Fruit fly (Drosophila melanogaster) whole organism, embryonic: ENCODE results near the gene NimC3.

Experiments used
- Asciz ChIP-seq: fragments of 200-800 bp; sonication (Bioruptor generic); optimal IDR thresholded peaks from 2 replicates; lab custom pipeline; 2017; ENCODE audit warnings: missing biosample characterization, mild to moderate bottlenecking, missing genetic modification characterization, missing genetic modification reagents
- CG10209 ChIP-seq: fragments of 200-800 bp; sonication (Bioruptor generic); optimal IDR thresholded peaks from 3 replicates; lab custom pipeline; 2017; ENCODE audit warnings: missing biosample characterization, mild to moderate bottlenecking, missing genetic modification characterization, missing genetic modification reagents
- CG10321 ChIP-seq: fragments of 200-800 bp; sonication (Bioruptor generic); IDR thresholded peaks from 2 replicates; pipeline ENCODE4 v1.3.6; 2022; ENCODE audit warnings: missing biosample characterization, missing genetic modification characterization
- CG13123 ChIP-seq: fragments of 200-800 bp; sonication (Bioruptor generic); optimal IDR thresholded peaks from 2 replicates; lab custom pipeline; 2016; ENCODE audit warnings: missing biosample characterization, missing genetic modification characterization
- CG15269 ChIP-seq: fragments of 200-800 bp; sonication (Bioruptor generic); optimal IDR thresholded peaks from 2 replicates; lab custom pipeline; 2018; ENCODE audit warnings: missing biosample characterization, mild to moderate bottlenecking, missing genetic modification characterization, moderate library complexity
- CG1529 ChIP-seq: fragments of 200-800 bp; sonication (Bioruptor generic); optimal IDR thresholded peaks from 3 replicates; lab custom pipeline; 2018; ENCODE audit warnings: missing biosample characterization, missing genetic modification characterization
- CG1603 ChIP-seq: fragments of 200-800 bp; sonication (Bioruptor generic); optimal IDR thresholded peaks from 2 replicates; lab custom pipeline; 2019; ENCODE audit warnings: missing biosample characterization, mild to moderate bottlenecking, missing genetic modification characterization, moderate library complexity
- CG17361 ChIP-seq: fragments of 200-800 bp; sonication (Bioruptor generic); IDR thresholded peaks from 3 replicates; pipeline ENCODE4 v1.3.6; 2022; ENCODE audit warnings: missing biosample characterization, missing genetic modification characterization
- CG17829 ChIP-seq: fragments of 200-800 bp; optimal IDR thresholded peaks from 2 replicates; lab custom pipeline; 2019; ENCODE audit warnings: missing biosample characterization, mild to moderate bottlenecking, missing genetic modification characterization, moderate library complexity
- CG18764 ChIP-seq: fragments of 200-800 bp; sonication (Bioruptor generic); optimal IDR thresholded peaks from 3 replicates; lab custom pipeline; 2016; ENCODE audit warnings: missing biosample characterization, missing genetic modification characterization
- CG2712 ChIP-seq: fragments of 200-800 bp; optimal IDR thresholded peaks from 3 replicates; lab custom pipeline; 2019; ENCODE audit warnings: missing biosample characterization, mild to moderate bottlenecking, missing genetic modification characterization, moderate library complexity
- CG2875 ChIP-seq: fragments of 200-800 bp; sonication (Bioruptor generic); optimal IDR thresholded peaks from 2 replicates; lab custom pipeline; 2017; ENCODE audit warnings: missing biosample characterization, mild to moderate bottlenecking, missing genetic modification characterization, missing genetic modification reagents
- CG33557 ChIP-seq: fragments of 200-800 bp; sonication (Bioruptor generic); optimal IDR thresholded peaks from 2 replicates; lab custom pipeline; 2019; ENCODE audit warnings: missing biosample characterization, mild to moderate bottlenecking, missing genetic modification characterization, moderate library complexity
- CG4617 ChIP-seq: fragments of 200-800 bp; sonication (Bioruptor generic); optimal IDR thresholded peaks from 3 replicates; lab custom pipeline; 2016; ENCODE audit warnings: missing biosample characterization, missing genetic modification characterization, borderline replicate concordance
- CG5953 ChIP-seq: fragments of 200-800 bp; sonication (Bioruptor generic); IDR thresholded peaks from 2 replicates; pipeline ENCODE4 v1.3.6; 2022; ENCODE audit warnings: missing biosample characterization, missing genetic modification characterization
- CG6175 ChIP-seq: fragments of 200-800 bp; sonication (Bioruptor generic); IDR thresholded peaks from 3 replicates; pipeline ENCODE4 v1.3.6; 2022; ENCODE audit warnings: missing biosample characterization, missing genetic modification characterization
- CG7271 ChIP-seq: fragments of 200-800 bp; sonication (Bioruptor generic); optimal IDR thresholded peaks from 2 replicates; lab custom pipeline; 2018; ENCODE audit warnings: missing biosample characterization, mild to moderate bottlenecking, missing genetic modification characterization, moderate library complexity
- CG7928 ChIP-seq: fragments of 200-800 bp; sonication (Bioruptor generic); optimal IDR thresholded peaks from 2 replicates; lab custom pipeline; 2017; ENCODE audit warnings: missing biosample characterization, mild to moderate bottlenecking, missing genetic modification characterization
- CG8089 ChIP-seq: fragments of 200-800 bp; sonication (Bioruptor generic); optimal IDR thresholded peaks from 3 replicates; lab custom pipeline; 2016; ENCODE audit warnings: missing biosample characterization, missing genetic modification characterization
- CG9437 ChIP-seq: fragments of 200-800 bp; sonication (Bioruptor generic); optimal IDR thresholded peaks from 2 replicates; lab custom pipeline; 2018; ENCODE audit warnings: missing biosample characterization, mild to moderate bottlenecking, missing genetic modification characterization
- Dbx ChIP-seq: fragments of 200-800 bp; sonication (Bioruptor generic); IDR thresholded peaks from 3 replicates; pipeline ENCODE4 v1.3.6; 2022; ENCODE audit warnings: missing biosample characterization, missing genetic modification characterization
- Eip74EF ChIP-seq, 2 experiments: fragments of 200-800 bp in 1 of 2; fragments of >200 bp in 1 of 2; sonication (Bioruptor generic) in 1 of 2; optimal IDR thresholded peaks; 2 replicates each; lab custom pipeline; 2017 to 2019; ENCODE audit warnings: missing biosample characterization in 2 of 2, missing genetic modification characterization in 2 of 2, mild to moderate bottlenecking in 1 of 2, moderate library complexity in 1 of 2
- Ets97D ChIP-seq: fragments of 200-800 bp; sonication (Bioruptor generic); optimal IDR thresholded peaks from 3 replicates; lab custom pipeline; 2016; ENCODE audit warnings: missing biosample characterization, missing genetic modification characterization
- H2.0 ChIP-seq: fragments of 200-800 bp; sonication (Bioruptor generic); IDR thresholded peaks from 2 replicates; pipeline ENCODE4 v1.3.6; 2022; ENCODE audit warnings: missing biosample characterization, missing genetic modification characterization
- HHEX ChIP-seq: fragments of 200-800 bp; sonication (Bioruptor generic); optimal IDR thresholded peaks from 3 replicates; lab custom pipeline; 2017; ENCODE audit warnings: missing biosample characterization, mild to moderate bottlenecking, missing genetic modification characterization, missing genetic modification reagents
- Hmx ChIP-seq: fragments of 200-800 bp; sonication (Bioruptor generic); optimal IDR thresholded peaks from 2 replicates; lab custom pipeline; 2016; ENCODE audit warnings: missing biosample characterization, missing genetic modification characterization
- MBD-R2 ChIP-seq: fragments of 200-800 bp; sonication (Bioruptor generic); IDR thresholded peaks from 2 replicates; pipeline ENCODE4 v1.3.6; 2022; ENCODE audit warnings: missing biosample characterization, missing genetic modification characterization
- Max ChIP-seq: fragments of 200-800 bp; sonication (Bioruptor generic); optimal IDR thresholded peaks from 2 replicates; lab custom pipeline; 2016; ENCODE audit warnings: missing biosample characterization, mild to moderate bottlenecking, missing genetic modification characterization
- Meics ChIP-seq: fragments of 200-800 bp; sonication (Bioruptor generic); optimal IDR thresholded peaks from 2 replicates; lab custom pipeline; 2017; ENCODE audit warnings: missing biosample characterization, mild to moderate bottlenecking, missing genetic modification characterization
- Mes4 ChIP-seq: fragments of 200-800 bp; sonication (Bioruptor generic); optimal IDR thresholded peaks from 2 replicates; lab custom pipeline; 2016; ENCODE audit warnings: missing biosample characterization, missing genetic modification characterization
- NfI ChIP-seq: fragments of 200-800 bp; sonication (Bioruptor generic); optimal IDR thresholded peaks from 3 replicates; lab custom pipeline; 2018; ENCODE audit warnings: missing biosample characterization, mild to moderate bottlenecking, missing genetic modification characterization, moderate library complexity
- Optix ChIP-seq: fragments of 200-800 bp; sonication (Bioruptor generic); IDR thresholded peaks from 3 replicates; pipeline ENCODE4 v1.3.6; 2022; ENCODE audit warnings: missing biosample characterization, missing genetic modification characterization
- Rx ChIP-seq: fragments of 200-800 bp; sonication (Bioruptor generic); IDR thresholded peaks from 2 replicates; pipeline ENCODE4 v1.3.6; 2022; ENCODE audit warnings: missing biosample characterization, missing genetic modification characterization
- dati ChIP-seq: fragments of 200-800 bp; sonication (Bioruptor generic); IDR thresholded peaks from 2 replicates; pipeline ENCODE4 v1.3.6; 2022; ENCODE audit warnings: missing biosample characterization, missing genetic modification characterization
- dmrt99B ChIP-seq: fragments of 200-800 bp; sonication (Bioruptor generic); optimal IDR thresholded peaks from 2 replicates; lab custom pipeline; 2018; ENCODE audit warnings: missing biosample characterization, mild to moderate bottlenecking, missing genetic modification characterization, moderate library complexity
- gro ChIP-seq: fragments of 200-800 bp; sonication (Bioruptor generic); optimal IDR thresholded peaks from 2 replicates; lab custom pipeline; 2016; ENCODE audit warnings: missing biosample characterization, missing genetic modification characterization
- jing ChIP-seq: fragments of 200-800 bp; sonication (Bioruptor generic); optimal IDR thresholded peaks from 2 replicates; lab custom pipeline; 2018; ENCODE audit warnings: missing biosample characterization, mild to moderate bottlenecking, missing genetic modification characterization
- jumu ChIP-seq: fragments of 200-800 bp; sonication (Bioruptor generic); optimal IDR thresholded peaks from 3 replicates; lab custom pipeline; 2016; ENCODE audit warnings: missing biosample characterization, missing genetic modification characterization
- nmo ChIP-seq: fragments of 200-800 bp; sonication (Bioruptor generic); optimal IDR thresholded peaks from 2 replicates; lab custom pipeline; 2018; ENCODE audit warnings: missing biosample characterization, mild to moderate bottlenecking, missing genetic modification characterization, moderate library complexity
- odd ChIP-seq: fragments of 200-800 bp; sonication (Bioruptor generic); optimal IDR thresholded peaks from 2 replicates; lab custom pipeline; 2017; ENCODE audit warnings: missing biosample characterization, mild to moderate bottlenecking, missing genetic modification characterization
- otp ChIP-seq: fragments of 200-800 bp; sonication (Bioruptor generic); IDR thresholded peaks from 3 replicates; pipeline ENCODE4, ENCODE4 v1.3.6; 2022; ENCODE audit warnings: missing biosample characterization, missing genetic modification characterization
- sqz ChIP-seq: fragments of 200-800 bp; sonication (Bioruptor generic); optimal IDR thresholded peaks from 3 replicates; lab custom pipeline; 2018; ENCODE audit warnings: missing biosample characterization, mild to moderate bottlenecking, missing genetic modification characterization
- tap ChIP-seq: fragments of 200-800 bp; optimal IDR thresholded peaks from 3 replicates; lab custom pipeline; 2019; ENCODE audit warnings: missing biosample characterization, mild to moderate bottlenecking, missing genetic modification characterization, moderate library complexity
- trem ChIP-seq: fragments of 200-800 bp; optimal IDR thresholded peaks from 3 replicates; lab custom pipeline; 2019; ENCODE audit warnings: missing biosample characterization, mild to moderate bottlenecking, missing genetic modification characterization, moderate library complexity
- unpg ChIP-seq: fragments of 200-800 bp; sonication (Bioruptor generic); optimal IDR thresholded peaks from 3 replicates; lab custom pipeline; 2018; ENCODE audit warnings: missing biosample characterization, mild to moderate bottlenecking, missing genetic modification characterization, moderate library complexity
- vnd ChIP-seq: fragments of 200-800 bp; sonication (Bioruptor generic); IDR thresholded peaks from 3 replicates; pipeline ENCODE4 v1.3.6; 2022; ENCODE audit warnings: missing biosample characterization, missing genetic modification characterization; ENCODE audit not compliant: partially characterized antibody
- vvl ChIP-seq: fragments of 200-800 bp; sonication (Bioruptor generic); IDR thresholded peaks from 2 replicates; pipeline ENCODE4 v1.3.6; 2022; ENCODE audit warnings: missing biosample characterization, missing genetic modification characterization
- wek ChIP-seq: fragments of 200-800 bp; sonication (Bioruptor generic); optimal IDR thresholded peaks from 3 replicates; lab custom pipeline; 2018; ENCODE audit warnings: missing biosample characterization, mild to moderate bottlenecking, missing genetic modification characterization, moderate library complexity

The NimC3 gene

dm6 chr2L:14020875-14021643, 1.1 kb upstream of the NimC3 start:
- peak; percentile 87 for TF ChIP-seq CG9437
- peak; percentile 57 for TF ChIP-seq odd (GFP tag; lab: Kevin White, UChicago)
- TF ChIP-seq unpg (GFP tag; lab: Kevin White, UChicago), result peak; percentile 62
- TF ChIP-seq gro (GFP tag; lab: Kevin White, UChicago), result no peak
- peak; percentile 97 for TF ChIP-seq CG17361 (GFP tag; lab: Robert Waterston, UW)
- TF ChIP-seq Ets97D, result peak; percentile 2
- peak; percentile 46 for TF ChIP-seq CG8089
- TF ChIP-seq CG7928 (GFP tag; lab: Kevin White, UChicago), result no peak
- TF ChIP-seq NfI (GFP tag; lab: Kevin White, UChicago), result peak; percentile 62
- peak; percentile 26 for TF ChIP-seq Max (GFP tag; lab: Kevin White, UChicago)
- TF ChIP-seq dati (GFP tag; lab: Robert Waterston, UW), result 0 out of 2 replicates have a peak, but pooled peaks have one; percentile 42
- peak; percentile 38; the same call in 1 of the 2 replicates for TF ChIP-seq H2.0 (GFP tag; lab: Robert Waterston, UW)
- peak; percentile 51; the same call in 1 of the 2 replicates for TF ChIP-seq Rx
- no peak for TF ChIP-seq CG10321 (GFP tag; lab: Robert Waterston, UW)
- peak; percentile 23 for TF ChIP-seq tap
- TF ChIP-seq Meics (GFP tag; lab: Kevin White, UChicago), result peak; percentile 78
- TF ChIP-seq otp (GFP tag; lab: Robert Waterston, UW), result peak; percentile 36; the same call in 1 of the 3 replicates
- TF ChIP-seq vnd, result no peak
- TF ChIP-seq sqz (GFP tag; lab: Kevin White, UChicago), result no peak
- TF ChIP-seq HHEX (GFP tag; lab: Kevin White, UChicago), result peak; percentile 54
- TF ChIP-seq vvl, result peak; percentile 85
- peak; percentile 22 for TF ChIP-seq trem (tag; lab: Kevin White, UChicago)
- TF ChIP-seq CG33557 (GFP tag; lab: Kevin White, UChicago), result peak; percentile 67
- TF ChIP-seq CG1603 (tag; lab: Kevin White, UChicago), result peak; percentile 90
- TF ChIP-seq Mes4, result peak; percentile 29
- TF ChIP-seq Hmx, result peak; percentile 34
- TF ChIP-seq CG18764 (GFP tag; lab: Kevin White, UChicago), result no peak
- TF ChIP-seq dmrt99B (tag; lab: Kevin White, UChicago), result peak; percentile 72
- peak; percentile 17 for TF ChIP-seq Asciz (GFP tag; lab: Kevin White, UChicago)
- peak; percentile 60 for TF ChIP-seq CG7271
- TF ChIP-seq CG13123 (GFP tag; lab: Kevin White, UChicago), result peak; percentile 6
- peak; percentile 38; the same call in 2 of the 3 replicates for TF ChIP-seq Dbx (GFP tag; lab: Robert Waterston, UW)
- TF ChIP-seq CG4617, result no peak
- peak; percentile 48 for TF ChIP-seq CG10209 (GFP tag; lab: Kevin White, UChicago)
- TF ChIP-seq CG2875, result peak; percentile 57
- peak; percentile 69 for TF ChIP-seq CG15269 (tag; lab: Kevin White, UChicago)
- TF ChIP-seq Eip74EF (GFP tag; optimal IDR thresholded peaks at IDR 0.05; lab: Kevin White, UChicago), result peak in 1 of 2 experiments; percentile 9
- TF ChIP-seq wek (GFP tag; lab: Kevin White, UChicago), result peak; percentile 36
- 0 out of 3 replicates have a peak, but pooled peaks have one; percentile 17 for TF ChIP-seq CG6175 (GFP tag; lab: Robert Waterston, UW)
- TF ChIP-seq MBD-R2 (GFP tag; lab: Robert Waterston, UW), result peak; percentile 36; the same call in 1 of the 2 replicates
- no peak for TF ChIP-seq CG5953 (GFP tag; lab: Robert Waterston, UW)
- TF ChIP-seq CG17829 (tag; lab: Kevin White, UChicago), result peak; percentile 52
- TF ChIP-seq nmo (GFP tag; lab: Kevin White, UChicago), result peak; percentile 91
- TF ChIP-seq CG1529 (GFP tag; lab: Kevin White, UChicago), result peak; percentile 33
- peak; percentile 87 for TF ChIP-seq CG2712
- peak; percentile 46 for TF ChIP-seq jing (GFP tag; lab: Kevin White, UChicago)
- no peak for TF ChIP-seq Optix (GFP tag; lab: Robert Waterston, UW)
- TF ChIP-seq jumu (GFP tag; lab: Kevin White, UChicago), result peak; percentile 1
